Worm (Caenorhabditis elegans) whole organism, L2 larva: ENCODE results near the gene nspg-1.

Experiments
- R02D3.7 ChIP-seq: fragments of 150-350 bp; optimal IDR thresholded peaks from 2 replicates; lab custom pipeline; 2014; ENCODE audit warnings: missing biosample characterization, missing genetic modification characterization
- nhr-23 ChIP-seq: fragments of 150-350 bp; optimal IDR thresholded peaks from 2 replicates; lab custom pipeline; 2014; ENCODE audit warnings: missing biosample characterization, missing genetic modification reagents, missing genetic modification characterization

- TF ChIP-seq R02D3.7 (tag; lab: Kevin White, UChicago): no peak
- TF ChIP-seq nhr-23: no peak
Measured at ce11 chrV:12879349-12879748, 11.5 kb upstream of the nspg-1 start.
